Worm (Caenorhabditis elegans): ENCODE measurements around the gene srv-6.
A peak's percentile ranks its signal among the peaks of the same experiment; 100 is the strongest.

srv-6 gene

ce11 chrX:4307559-4308005 lies 50.7 kb downstream of the srv-6 start (continued):
- TF ChIP-seq nhr-19 (GFP tag; conservative IDR thresholded peaks at IDR 0.05) = peak; percentile 37; the same call in 1 of the 2 replicates
- no peak for TF ChIP-seq vab-15 (tag; optimal IDR thresholded peaks at IDR 0.05)
- TF ChIP-seq nhr-77 (tag; optimal IDR thresholded peaks at IDR 0.05) = no peak
- TF ChIP-seq mab-9 (GFP tag; IDR thresholded peaks at IDR 0.05) = no peak
- peak; percentile 73 for TF ChIP-seq nhr-85 (tag)
- peak; percentile 41 for TF ChIP-seq tbx-2 (tag; optimal IDR thresholded peaks at IDR 0.05)
- TF ChIP-seq lin-39 (tag; optimal IDR thresholded peaks at IDR 0.05) = no peak
- TF ChIP-seq xbp-1 (tag; optimal IDR thresholded peaks at IDR 0.05) = peak; percentile 45
- TF ChIP-seq unc-30 (tag; optimal IDR thresholded peaks at IDR 0.05) = no peak
- no peak for TF ChIP-seq fkh-4 (tag; optimal IDR thresholded peaks at IDR 0.05; ENCODE audit: borderline replicate concordance)
